Worm (Caenorhabditis elegans) whole organism, L3 larva: Measurements from ENCODE around the gene dsb-3.

ENCODE experiments used
- ama-1 ChIP-seq: fragments of 150-350 bp; optimal IDR thresholded peaks from 2 replicates; lab custom pipeline; 2018
- ceh-28 ChIP-seq: fragments of 150-350 bp; optimal IDR thresholded peaks from 2 replicates; lab custom pipeline; 2014; ENCODE audit warnings: missing biosample characterization, missing genetic modification reagents, missing genetic modification characterization
- ceh-82 ChIP-seq: fragments of 150-350 bp; optimal IDR thresholded peaks from 2 replicates; lab custom pipeline; 2014; ENCODE audit warnings: missing biosample characterization, missing genetic modification characterization
- egl-27 ChIP-seq: sonication (generic microtip); optimal IDR thresholded peaks from 4 replicates; lab custom pipeline; 2017; ENCODE audit warnings: missing biosample characterization, missing genetic modification reagents, missing genetic modification characterization
- elt-2 ChIP-seq: sonication (generic microtip); optimal IDR thresholded peaks from 2 replicates; lab custom pipeline; 2016; ENCODE audit warnings: missing genetic modification reagents, mild to moderate bottlenecking, missing genetic modification characterization, missing compliant biosample characterization
- nhr-28 ChIP-seq: fragments of 150-350 bp; optimal IDR thresholded peaks from 2 replicates; lab custom pipeline; 2014; ENCODE audit warnings: missing biosample characterization, missing genetic modification characterization
- nhr-43 ChIP-seq: sonication (generic microtip); optimal IDR thresholded peaks from 2 replicates; lab custom pipeline; 2016; ENCODE audit warnings: mild to moderate bottlenecking, missing genetic modification characterization, missing compliant biosample characterization; ENCODE audit not compliant: poor library complexity, severe bottlenecking
- nhr-67 ChIP-seq: fragments of 150-350 bp; optimal IDR thresholded peaks from 2 replicates; lab custom pipeline; 2014; ENCODE audit warnings: missing biosample characterization, missing genetic modification characterization
- pha-4 ChIP-seq: fragments of 150-350 bp; optimal IDR thresholded peaks from 2 replicates; lab custom pipeline; 2014; ENCODE audit warnings: missing biosample characterization, missing genetic modification reagents, missing genetic modification characterization
- snpc-4 ChIP-seq: fragments of 150-350 bp; optimal IDR thresholded peaks from 2 replicates; lab custom pipeline; 2014; ENCODE audit warnings: missing biosample characterization, missing genetic modification characterization

DNA sequence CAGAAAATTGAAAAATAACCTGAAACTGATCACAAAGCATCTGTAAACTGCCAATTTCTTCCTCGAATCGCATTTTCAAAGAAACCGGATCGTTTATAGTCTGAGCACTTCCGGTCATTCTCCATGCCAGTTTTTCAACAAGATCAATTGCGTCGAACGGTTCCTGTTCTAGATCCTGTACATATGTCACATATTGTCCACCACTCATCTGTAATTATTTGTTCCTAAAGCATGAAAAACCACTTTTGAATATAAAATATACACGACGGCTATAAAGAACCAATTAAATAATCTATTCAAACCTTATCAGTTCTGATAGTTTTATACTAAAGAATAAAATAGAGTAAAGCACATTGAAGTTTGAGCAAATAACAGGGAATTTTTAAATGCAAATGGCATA lies 22.9 kb upstream of the dsb-3 start, which contains the start of gene sec-10:
- TF ChIP-seq ceh-28 (tag; lab: Kevin White, UChicago) (no peak), egl-27 (no peak), ama-1 (lab: Kevin White, UChicago) (no peak), nhr-28 (tag; lab: Kevin White, UChicago) (no peak), nhr-67 (no peak), pha-4 (tag; lab: Kevin White, UChicago) (peak; percentile 18), ceh-82 (tag; lab: Kevin White, UChicago) (no peak), nhr-43 (tag; lab: Kevin White, UChicago) (no peak), elt-2 (tag; lab: Kevin White, UChicago) (peak; percentile 40), snpc-4 (tag; lab: Kevin White, UChicago) (no peak)
